Worm (Caenorhabditis elegans): Measurements from ENCODE around the gene mig-10.

Gene mig-10

DNA sequence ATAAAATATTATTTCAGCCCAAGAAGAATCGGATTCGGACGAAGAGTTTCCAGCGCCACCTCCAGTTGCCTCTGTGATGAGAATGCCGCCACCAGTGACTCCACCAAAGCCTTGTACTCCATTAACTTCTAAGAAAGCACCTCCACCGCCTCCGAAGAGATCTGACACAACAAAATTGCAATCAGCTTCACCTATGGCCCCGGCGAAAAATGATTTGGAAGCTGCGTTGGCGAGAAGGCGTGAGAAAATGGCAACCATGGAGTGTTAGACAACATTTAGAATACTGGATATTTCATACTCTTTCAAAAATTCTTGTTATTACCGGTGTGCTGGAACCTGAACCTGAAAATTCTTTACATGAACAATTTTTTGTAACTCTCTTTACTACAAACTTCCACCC is 26.4 kb downstream of the mig-10 start:
- TF ChIP-seq lin-13 (GFP tag; optimal IDR thresholded peaks at IDR 0.05) = no peak
- TF ChIP-seq unc-39 (tag; optimal IDR thresholded peaks at IDR 0.05) = no peak
- TF ChIP-seq mab-5 (tag; optimal IDR thresholded peaks at IDR 0.05) = no peak
- no peak for TF ChIP-seq crh-2 (tag; optimal IDR thresholded peaks at IDR 0.05)
- no peak for TF ChIP-seq sma-3 (GFP tag; optimal IDR thresholded peaks at IDR 0.05)
- no peak for TF ChIP-seq nhr-77 (tag; optimal IDR thresholded peaks at IDR 0.05)
- TF ChIP-seq egl-27 (tag; optimal IDR thresholded peaks at IDR 0.05) = no peak
- TF ChIP-seq unc-55 (GFP tag; optimal IDR thresholded peaks at IDR 0.05) = no peak
- no peak for TF ChIP-seq F13H6.1 (tag; optimal IDR thresholded peaks at IDR 0.05)
- no peak for TF ChIP-seq fos-1 (tag; optimal IDR thresholded peaks at IDR 0.05)
- TF ChIP-seq lsy-2 (tag; optimal IDR thresholded peaks at IDR 0.05) = no peak

DNA sequence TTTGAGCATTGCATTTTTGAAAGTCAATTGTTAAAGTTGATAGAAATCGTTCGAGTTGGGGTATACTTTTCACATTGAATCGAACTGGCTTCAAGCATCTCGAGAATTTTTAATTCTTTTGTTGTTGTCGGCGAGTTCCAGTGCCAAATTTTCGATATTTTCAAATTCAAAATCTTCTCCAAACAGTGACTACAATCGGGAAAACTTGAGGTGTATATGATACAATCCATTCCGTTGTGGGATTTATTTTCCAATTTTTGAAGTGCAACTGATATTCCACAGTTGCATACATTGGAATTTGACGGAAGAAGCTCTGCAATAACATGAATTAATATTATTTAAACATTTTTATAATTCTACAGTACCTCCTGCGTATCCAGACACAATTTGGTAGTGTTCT is 26.9 kb downstream of the mig-10 start:
- TF ChIP-seq Y55F3AM.14 (GFP tag; optimal IDR thresholded peaks at IDR 0.05) = no peak

DNA sequence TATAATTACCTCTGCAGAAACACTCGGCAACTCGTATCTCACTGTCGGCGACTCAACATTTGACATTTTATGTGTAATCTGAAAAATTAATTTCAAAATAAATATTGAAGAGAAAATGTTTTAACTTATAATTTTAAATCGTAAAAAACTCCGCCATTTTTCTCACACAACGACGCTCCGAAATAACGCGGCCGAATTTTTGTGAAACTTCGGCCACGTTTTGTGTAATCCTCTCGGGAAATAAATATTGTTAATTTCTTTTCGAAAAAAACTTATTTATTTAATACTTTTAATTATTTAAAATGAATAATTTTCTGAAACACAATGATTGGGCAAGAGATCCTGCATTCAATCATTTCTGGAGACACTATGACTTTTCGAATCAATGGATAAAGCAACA is 28.5 kb downstream of the mig-10 start, which contains the start of the genes F10E9.7 and F10E9.5:
Gene F10E9.7 (minus strand): TSS at position 86 of the 400 bp plus-strand sequence.
Gene F10E9.5 (plus strand): TSS at position 237 of the 400 bp plus-strand sequence.
- TF ChIP-seq fos-1 (tag; optimal IDR thresholded peaks at IDR 0.05) = peak; percentile 84
- no peak for TF ChIP-seq alr-1 (tag; optimal IDR thresholded peaks at IDR 0.05)
- TF ChIP-seq mdl-1 (tag; optimal IDR thresholded peaks at IDR 0.05) = no peak
- peak; percentile 92 for TF ChIP-seq gmeb-1 (tag; optimal IDR thresholded peaks at IDR 0.05)
- no peak for TF ChIP-seq nhr-11 (tag; optimal IDR thresholded peaks at IDR 0.05)
- TF ChIP-seq sem-4 (tag; optimal IDR thresholded peaks at IDR 0.05) = peak; percentile 95
- peak; percentile 46 for TF ChIP-seq lin-11 (tag; optimal IDR thresholded peaks at IDR 0.05)
- no peak for TF ChIP-seq nhr-23 (tag; optimal IDR thresholded peaks at IDR 0.05)
- peak; percentile 72 for TF ChIP-seq egl-27 (tag; optimal IDR thresholded peaks at IDR 0.05)
- TF ChIP-seq lin-13 (GFP tag; optimal IDR thresholded peaks at IDR 0.05) = peak; percentile 84
- TF ChIP-seq nhr-12 (tag; optimal IDR thresholded peaks at IDR 0.05) = no peak
- TF ChIP-seq ceh-16 (tag; optimal IDR thresholded peaks at IDR 0.05) = no peak
- TF ChIP-seq nhr-21 (tag; optimal IDR thresholded peaks at IDR 0.05) = peak; percentile 74
- peak; percentile 77 for TF ChIP-seq nhr-6 (tag; optimal IDR thresholded peaks at IDR 0.05)
- TF ChIP-seq elt-3 (tag; optimal IDR thresholded peaks at IDR 0.05) = no peak
- TF ChIP-seq ceh-82 (tag; optimal IDR thresholded peaks at IDR 0.05) = no peak
- no peak for TF ChIP-seq R02D3.7 (tag; optimal IDR thresholded peaks at IDR 0.05)
- TF ChIP-seq unc-39 (tag; optimal IDR thresholded peaks at IDR 0.05) = no peak
- no peak for TF ChIP-seq nhr-237 (tag; optimal IDR thresholded peaks at IDR 0.05)
- TF ChIP-seq unc-55 (GFP tag; optimal IDR thresholded peaks at IDR 0.05) = peak; percentile 92
- no peak for TF ChIP-seq peb-1 (tag; optimal IDR thresholded peaks at IDR 0.05)
- no peak for TF ChIP-seq Y55F3AM.14 (GFP tag; optimal IDR thresholded peaks at IDR 0.05)
- TF ChIP-seq ztf-1 (GFP tag; conservative IDR thresholded peaks at IDR 0.05) = no peak
- peak; percentile 83 for TF ChIP-seq nhr-25 (tag; optimal IDR thresholded peaks at IDR 0.05)
- peak; percentile 96 for TF ChIP-seq sma-9 (GFP tag; optimal IDR thresholded peaks at IDR 0.05)
- TF ChIP-seq sma-9 (tag; optimal IDR thresholded peaks at IDR 0.05) = no peak
- no peak for TF ChIP-seq elt-1 (tag; optimal IDR thresholded peaks at IDR 0.05)
- peak; percentile 32 for TF ChIP-seq nhr-129 (tag; optimal IDR thresholded peaks at IDR 0.05)
- peak; percentile 94 for TF ChIP-seq C34F6.9 (tag; optimal IDR thresholded peaks at IDR 0.05)
- TF ChIP-seq ztf-11 (tag; optimal IDR thresholded peaks at IDR 0.05) = no peak
- TF ChIP-seq ztf-4 (tag; optimal IDR thresholded peaks at IDR 0.05) = peak; percentile 67
- TF ChIP-seq mab-5 (tag; optimal IDR thresholded peaks at IDR 0.05) = peak; percentile 27
- no peak for TF ChIP-seq dmd-4 (tag; optimal IDR thresholded peaks at IDR 0.05)
- TF ChIP-seq ZK546.5 (tag; optimal IDR thresholded peaks at IDR 0.05) = no peak
- peak; percentile 77 for TF ChIP-seq snpc-4 (tag; optimal IDR thresholded peaks at IDR 0.05)
- no peak for TF ChIP-seq ama-1 (optimal IDR thresholded peaks at IDR 0.05)
- TF ChIP-seq sma-3 (GFP tag; optimal IDR thresholded peaks at IDR 0.05) = peak; percentile 96
- TF ChIP-seq zag-1 (tag; optimal IDR thresholded peaks at IDR 0.05) = no peak
- no peak for TF ChIP-seq lin-39 (tag; optimal IDR thresholded peaks at IDR 0.05)
- TF ChIP-seq F13H6.1 (tag; optimal IDR thresholded peaks at IDR 0.05) = peak; percentile 89
- peak; percentile 40 for TF ChIP-seq nhr-10 (tag; optimal IDR thresholded peaks at IDR 0.05)
- no peak for TF ChIP-seq mbf-1 (tag; optimal IDR thresholded peaks at IDR 0.05)
- TF ChIP-seq skn-1 (tag; optimal IDR thresholded peaks at IDR 0.05) = peak; percentile 36
- TF ChIP-seq lsy-2 (tag; optimal IDR thresholded peaks at IDR 0.05) = peak; percentile 75 to 96
- TF ChIP-seq aly-2 (tag; optimal IDR thresholded peaks at IDR 0.05) = no peak
- peak; percentile 56 for TF ChIP-seq blmp-1 (tag; optimal IDR thresholded peaks at IDR 0.05; ENCODE audit: insufficient read depth)
- TF ChIP-seq crh-2 (tag; optimal IDR thresholded peaks at IDR 0.05) = peak; percentile 95
- peak; percentile 43 for TF ChIP-seq nhr-77 (tag; optimal IDR thresholded peaks at IDR 0.05)

All from whole organism, L2 larva.